Worm (Caenorhabditis elegans) whole organism, young adult: ENCODE results near the gene C39E6.2.

Experiments
- B0035.1 ChIP-seq: sonication (generic microtip); optimal IDR thresholded peaks from 2 replicates; lab custom pipeline; 2016; ENCODE audit warnings: missing genetic modification characterization, mild to moderate bottlenecking, missing compliant biosample characterization, missing genotype, missing genetic modification reagents
- B0261.1 ChIP-seq: sonication (generic microtip); optimal IDR thresholded peaks from 2 replicates; lab custom pipeline; 2016; ENCODE audit warnings: mild to moderate bottlenecking, missing genetic modification characterization, moderate library complexity, missing compliant biosample characterization
- attf-6 ChIP-seq: fragments of 200-800 bp; sonication (Bioruptor generic); IDR thresholded peaks from 2 replicates; pipeline ENCODE4 v1.3.6; 2022; ENCODE audit warnings: missing genetic modification reagents, missing genetic modification characterization, missing compliant biosample characterization
- bed-1 ChIP-seq: fragments of 200-800 bp; sonication (Bioruptor generic); IDR thresholded peaks from 2 replicates; pipeline ENCODE4 v1.3.6; 2022; ENCODE audit warnings: missing genetic modification reagents, missing genetic modification characterization, missing compliant biosample characterization
- egl-18 ChIP-seq: fragments of 200-800 bp; sonication (Bioruptor generic); IDR thresholded peaks from 2 replicates; pipeline ENCODE4 v1.3.6; 2022; ENCODE audit warnings: missing genetic modification reagents, missing genetic modification characterization, missing compliant biosample characterization
- let-526 ChIP-seq: fragments of 200-800 bp; sonication (Bioruptor generic); IDR thresholded peaks from 2 replicates; pipeline ENCODE4 v1.3.6; 2022; ENCODE audit warnings: missing genetic modification reagents, missing genetic modification characterization, missing compliant biosample characterization
- nfyb-1 ChIP-seq: fragments of 200-800 bp; sonication (Bioruptor generic); IDR thresholded peaks from 2 replicates; pipeline ENCODE4 v1.3.6; 2022; ENCODE audit warnings: missing genetic modification reagents, missing genetic modification characterization, missing compliant biosample characterization
- pha-4 ChIP-seq: fragments of 150-350 bp; sonication (generic microtip); optimal IDR thresholded peaks from 2 replicates; lab custom pipeline; 2014; ENCODE audit warnings: missing biosample characterization, missing genetic modification reagents, missing genetic modification characterization

DNA sequence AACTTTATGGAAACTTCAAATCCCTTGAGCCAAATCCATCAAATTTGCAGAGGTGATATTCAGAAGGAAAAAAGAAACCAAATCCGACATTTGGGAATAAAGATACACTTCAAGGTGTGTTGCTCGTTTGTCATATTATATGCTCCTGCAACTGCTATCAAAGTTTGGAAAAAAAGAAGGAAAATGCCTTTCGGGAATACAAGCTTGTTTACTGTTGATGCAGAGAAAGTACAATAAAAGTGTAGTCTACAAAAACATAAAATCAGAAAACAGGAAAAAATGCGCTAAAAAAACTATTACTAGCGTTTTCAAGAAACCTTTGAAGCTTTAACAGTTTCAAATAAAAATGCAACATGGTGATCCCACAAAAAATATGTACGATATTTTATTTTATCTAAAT, 35.7 kb upstream of the C39E6.2 start:
- TF ChIP-seq nfyb-1 (no peak), egl-18 (GFP tag; lab: Robert Waterston, UW) (no peak), B0035.1 (tag; lab: Kevin White, UChicago) (no peak), bed-1 (GFP tag; lab: Robert Waterston, UW) (no peak), pha-4 (tag; lab: Kevin White, UChicago) (no peak), let-526 (no peak), attf-6 (GFP tag; lab: Robert Waterston, UW) (no peak), B0261.1 (tag; lab: Kevin White, UChicago) (no peak)
